Worm (Caenorhabditis elegans): ENCODE results near the gene C01C10.2.

The C01C10.2 gene

DNA sequence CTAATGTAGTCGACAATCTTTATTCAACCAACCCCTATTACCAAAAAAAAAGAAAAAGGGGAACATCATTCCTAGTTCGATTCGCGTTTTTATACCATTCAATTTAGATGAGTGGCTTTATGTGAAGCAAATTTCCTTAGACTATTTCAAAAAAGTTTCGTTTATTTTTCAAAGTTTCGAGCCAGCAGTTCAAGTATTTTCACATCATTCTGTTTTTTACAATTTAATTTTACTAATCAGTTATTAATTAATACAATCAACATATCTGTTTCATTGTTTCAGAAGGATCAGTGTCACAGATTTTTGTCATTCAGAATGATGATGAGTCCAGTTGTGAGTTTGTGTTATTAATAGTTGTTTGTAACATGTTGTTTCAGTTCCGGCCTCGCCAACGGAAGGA, 28.0 kb downstream of the C01C10.2 start, which contains the start of gene C10A4.2:
TSS of gene C10A4.2 (plus strand) at position 301 of the 400 bp plus-strand sequence.
- TF ChIP-seq fos-1 (tag; optimal IDR thresholded peaks at IDR 0.05) (no peak), zag-1 (tag; optimal IDR thresholded peaks at IDR 0.05) (no peak), ceh-82 (tag; optimal IDR thresholded peaks at IDR 0.05) (no peak), daf-12 (tag; optimal IDR thresholded peaks at IDR 0.05) (no peak), nhr-10 (tag; optimal IDR thresholded peaks at IDR 0.05) (no peak), unc-39 (tag; optimal IDR thresholded peaks at IDR 0.05) (no peak), T26A8.4 (GFP tag; IDR thresholded peaks at IDR 0.05) (no peak), zip-2 (tag; optimal IDR thresholded peaks at IDR 0.05) (no peak), hmg-1.1 (GFP tag; IDR thresholded peaks at IDR 0.05) (no peak), lsy-2 (tag; optimal IDR thresholded peaks at IDR 0.05) (no peak), F10B5.3 (tag; optimal IDR thresholded peaks at IDR 0.05) (no peak), pqm-1 (tag; optimal IDR thresholded peaks at IDR 0.05) (no peak), D1046.2 (GFP tag; IDR thresholded peaks at IDR 0.05) (no peak), nhr-76 (tag; optimal IDR thresholded peaks at IDR 0.05) (no peak), ceh-62 (tag; optimal IDR thresholded peaks at IDR 0.05) (no peak), ceh-20 (GFP tag; IDR thresholded peaks at IDR 0.05) (no peak), madf-9 (GFP tag; conservative IDR thresholded peaks at IDR 0.05) (no peak), mdl-1 (tag; optimal IDR thresholded peaks at IDR 0.05) (no peak), Y48G9A.11 (GFP tag; IDR thresholded peaks at IDR 0.05) (no peak)

DNA sequence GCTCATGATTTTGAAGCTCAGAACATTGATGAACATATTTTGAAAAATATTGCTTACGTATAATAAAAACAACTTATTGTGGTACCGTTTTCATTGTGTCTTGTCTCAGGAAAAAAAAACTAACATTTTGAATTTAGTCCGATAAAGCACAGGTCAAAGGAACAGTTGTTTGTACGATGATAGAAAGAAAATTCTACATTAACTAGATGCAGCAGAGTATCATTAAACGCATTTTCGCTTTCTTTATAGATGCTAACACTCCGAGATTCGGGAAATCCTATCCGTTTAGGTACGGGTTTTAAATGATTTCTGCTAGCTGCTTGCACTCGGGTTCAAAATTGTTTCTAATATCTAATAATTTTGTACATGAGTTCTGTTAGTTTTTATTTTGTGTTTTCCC, 28.9 kb downstream of the C01C10.2 start:
- TF ChIP-seq unc-62 (GFP tag; optimal IDR thresholded peaks at IDR 0.05 in 1 of 2) (peak in 1 of 2 experiments; percentile 94), unc-62 (tag; optimal IDR thresholded peaks at IDR 0.05) (no peak), nhr-6 (tag; optimal IDR thresholded peaks at IDR 0.05) (no peak)

DNA sequence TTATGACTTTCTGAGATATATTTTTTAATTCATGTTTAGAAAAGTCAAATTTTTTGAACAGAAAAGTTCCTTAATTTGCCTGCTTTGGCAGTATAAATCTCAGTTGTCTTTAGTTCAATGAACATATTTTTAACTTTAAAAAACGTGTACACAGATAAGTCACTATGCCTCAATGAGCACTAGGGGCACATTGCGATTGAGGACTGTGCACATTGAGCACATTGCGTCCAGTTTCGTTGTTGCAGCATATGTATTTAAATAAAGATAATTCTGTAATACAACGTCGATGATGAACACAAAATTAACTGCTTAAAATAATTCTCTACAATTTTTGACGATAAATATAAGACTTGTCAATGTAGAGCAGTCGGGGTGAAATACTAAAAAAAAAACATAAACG, 30.2 kb downstream of the C01C10.2 start:
- TF ChIP-seq pqm-1 (tag; optimal IDR thresholded peaks at IDR 0.05) (no peak), nhr-111 (GFP tag; optimal IDR thresholded peaks at IDR 0.05) (no peak), aha-1 (tag) (no peak), nhr-102 (tag; optimal IDR thresholded peaks at IDR 0.05) (no peak), zfp-2 (tag; optimal IDR thresholded peaks at IDR 0.05) (no peak), spr-1 (tag; optimal IDR thresholded peaks at IDR 0.05) (no peak), Y48G9A.11 (GFP tag; IDR thresholded peaks at IDR 0.05) (no peak), mes-2 (tag; optimal IDR thresholded peaks at IDR 0.05; ENCODE audit: poor library complexity, severe bottlenecking) (no peak), dpl-1 (GFP tag; optimal IDR thresholded peaks at IDR 0.05) (no peak), Y75B8A.6 (GFP tag; IDR thresholded peaks at IDR 0.05) (no peak), sdz-12 (GFP tag; optimal IDR thresholded peaks at IDR 0.05) (no peak), hlh-30 (tag; optimal IDR thresholded peaks at IDR 0.05; ENCODE audit: insufficient read depth) (no peak), hmg-1.1 (GFP tag; IDR thresholded peaks at IDR 0.05) (no peak), snpc-1.2 (GFP tag; IDR thresholded peaks at IDR 0.05) (no peak), egl-43 (GFP tag; IDR thresholded peaks at IDR 0.05) (no peak), F49E8.2 (tag; optimal IDR thresholded peaks at IDR 0.05; ENCODE audit: borderline replicate concordance) (no peak), dve-1 (tag; optimal IDR thresholded peaks at IDR 0.05; ENCODE audit: insufficient read depth) (no peak), ZK546.5 (tag; optimal IDR thresholded peaks at IDR 0.05) (no peak), nhr-76 (tag; optimal IDR thresholded peaks at IDR 0.05) (no peak), zip-2 (tag; optimal IDR thresholded peaks at IDR 0.05) (no peak)

DNA sequence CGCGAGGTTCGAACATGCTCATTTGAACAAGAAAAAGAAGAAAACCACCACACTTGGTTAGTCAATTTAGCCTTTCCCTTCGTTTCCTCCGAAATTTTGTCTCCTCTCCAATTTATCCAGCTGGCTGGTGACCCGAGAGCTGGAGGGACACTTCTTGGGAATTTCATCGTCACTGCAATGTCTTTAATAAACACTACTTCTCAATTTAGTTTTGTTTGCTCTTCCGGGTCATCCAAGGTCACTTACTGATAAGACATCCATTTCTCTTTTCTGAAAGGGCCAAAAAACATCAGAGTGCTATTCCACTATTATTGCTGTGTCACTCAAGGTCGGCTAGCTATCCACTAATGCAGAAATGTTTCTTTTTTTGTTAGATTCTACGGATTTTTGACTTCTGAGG, 32.5 kb downstream of the C01C10.2 start, which contains the start of gene C10A4.3:
TSS of gene C10A4.3 (plus strand) at position 301 of the 400 bp plus-strand sequence.
- TF ChIP-seq hmg-1.1 (GFP tag; IDR thresholded peaks at IDR 0.05) = no peak
- TF ChIP-seq unc-130 (GFP tag; optimal IDR thresholded peaks at IDR 0.05) = no peak
- TF ChIP-seq daf-16 (GFP tag; optimal IDR thresholded peaks at IDR 0.05) = no peak
- no peak for TF ChIP-seq daf-16 (tag; optimal IDR thresholded peaks at IDR 0.05)
- TF ChIP-seq Y48G9A.11 (GFP tag; IDR thresholded peaks at IDR 0.05) = no peak
- TF ChIP-seq nhr-11 (tag; optimal IDR thresholded peaks at IDR 0.05) = no peak
- no peak for TF ChIP-seq dve-1 (tag; optimal IDR thresholded peaks at IDR 0.05; ENCODE audit: insufficient read depth)

Measured in whole organism, L4 larva.